Fruit fly (Drosophila melanogaster) Kc167 (cell line): ENCODE results near the gene CG9132.

ENCODE experiments used
- Myc ChIP-seq: fragments of >200 bp; optimal IDR thresholded peaks from 2 replicates; lab custom pipeline; 2017; ENCODE audit warnings: missing external identifiers
- h ChIP-seq: fragments of >200 bp; optimal IDR thresholded peaks from 3 replicates; lab custom pipeline; 2018; ENCODE audit warnings: missing external identifiers

dm6 chrX:16800530-16801027 is at the start of gene CG9132, which contains the start of gene CG4789:
- no peak for TF ChIP-seq Myc (lab: Kevin White, UChicago)
- TF ChIP-seq h (lab: Kevin White, UChicago), result no peak
